Worm (Caenorhabditis elegans): Measurements from ENCODE around the gene C47E8.1.

The C47E8.1 gene

DNA sequence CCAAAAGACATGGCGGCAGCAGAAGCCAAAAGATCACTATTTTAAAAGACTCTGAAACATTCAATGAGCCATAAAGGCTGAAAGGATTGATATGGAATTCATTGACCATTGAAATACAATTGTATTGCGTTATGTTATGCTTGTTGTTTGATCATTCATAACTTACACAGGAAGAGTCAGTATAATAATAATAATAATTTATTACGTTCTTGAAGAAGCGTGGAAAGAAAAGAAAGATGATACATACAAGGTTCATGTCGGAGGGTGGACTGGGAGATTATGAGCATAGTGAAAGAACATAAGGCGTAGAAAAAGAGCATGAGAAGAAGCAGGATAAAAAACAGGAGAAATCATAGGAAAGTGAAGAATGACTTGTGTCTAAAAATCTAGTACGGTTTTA is 25.8 kb upstream of the C47E8.1 start, which contains the start of gene F43D2.7:
Gene F43D2.7 (minus strand): TSS at position 101 of the 400 bp plus-strand sequence.
- no peak for TF ChIP-seq F33H1.4 (GFP tag; IDR thresholded peaks at IDR 0.05)
- no peak for TF ChIP-seq egrh-3 (GFP tag; IDR thresholded peaks at IDR 0.05)
- no peak for TF ChIP-seq atf-7 (tag; optimal IDR thresholded peaks at IDR 0.05)
- TF ChIP-seq Y53F4B.3 (GFP tag; IDR thresholded peaks at IDR 0.05): no peak
- TF ChIP-seq nfya-1 (tag; optimal IDR thresholded peaks at IDR 0.05; ENCODE audit: borderline replicate concordance, insufficient read depth): no peak
- TF ChIP-seq nfyb-1 (GFP tag; IDR thresholded peaks at IDR 0.05): no peak
- no peak for TF ChIP-seq somi-1 (GFP tag; optimal IDR thresholded peaks at IDR 0.05)
- TF ChIP-seq F37B4.10 (GFP tag; IDR thresholded peaks at IDR 0.05): no peak
- no peak for TF ChIP-seq nhr-80 (tag; optimal IDR thresholded peaks at IDR 0.05)
- TF ChIP-seq ztf-25 (GFP tag; IDR thresholded peaks at IDR 0.05): no peak
- no peak for TF ChIP-seq hsf-1 (GFP tag; IDR thresholded peaks at IDR 0.05)
- no peak for TF ChIP-seq Y53G8AR.9 (GFP tag; conservative IDR thresholded peaks at IDR 0.05)
- no peak for TF ChIP-seq ztf-3 (GFP tag; optimal IDR thresholded peaks at IDR 0.05)
- no peak for TF ChIP-seq unc-62 (GFP tag; optimal IDR thresholded peaks at IDR 0.05)
- TF ChIP-seq zim-3 (tag; optimal IDR thresholded peaks at IDR 0.05): no peak
- TF ChIP-seq C17E4.6 (GFP tag; IDR thresholded peaks at IDR 0.05): no peak
- no peak for TF ChIP-seq lag-1 (GFP tag; IDR thresholded peaks at IDR 0.05)
- TF ChIP-seq F23B12.7 (tag; optimal IDR thresholded peaks at IDR 0.05; ENCODE audit: insufficient read depth): no peak
- TF ChIP-seq B0261.1 (tag; optimal IDR thresholded peaks at IDR 0.05): no peak
- TF ChIP-seq sdz-38 (tag; optimal IDR thresholded peaks at IDR 0.05): no peak

- no peak for TF ChIP-seq mxl-1 (tag; optimal IDR thresholded peaks at IDR 0.05)
- TF ChIP-seq nhr-80 (tag; optimal IDR thresholded peaks at IDR 0.05): peak; percentile 89
- 0 out of 2 replicates have a peak, but pooled peaks have one; percentile 13 for TF ChIP-seq cebp-1 (GFP tag; IDR thresholded peaks at IDR 0.05)
- TF ChIP-seq cebp-1 (tag; optimal IDR thresholded peaks at IDR 0.05): peak; percentile 18
- no peak for TF ChIP-seq nfya-1 (tag; optimal IDR thresholded peaks at IDR 0.05; ENCODE audit: borderline replicate concordance, insufficient read depth)
Measured at ce11 chrV:14640769-14641168, 25.1 kb upstream of the C47E8.1 start, which contains the start of gene C54G10.1. Gene C54G10.1 (plus strand): TSS chrV:14641101.

DNA sequence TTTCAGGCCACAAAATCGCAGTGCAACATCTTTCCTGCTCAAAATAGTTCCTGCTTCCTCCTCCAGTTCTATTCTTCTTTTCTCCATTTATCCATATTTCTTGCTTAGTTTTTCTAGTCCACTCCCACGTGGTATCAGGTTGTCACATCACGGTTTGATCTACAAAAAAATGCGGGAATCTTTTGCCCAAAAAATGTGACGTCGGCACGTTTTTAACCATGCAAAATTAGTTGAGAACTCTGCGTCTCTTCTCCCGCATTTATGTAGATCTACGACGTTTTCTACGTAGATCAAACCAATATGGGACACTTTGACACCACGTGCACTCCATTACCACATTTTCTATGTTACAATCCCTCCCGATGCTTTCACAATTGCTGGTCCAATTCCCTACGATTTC is 23.8 kb upstream of the C47E8.1 start:
- TF ChIP-seq attf-5 (GFP tag; optimal IDR thresholded peaks at IDR 0.05) (no peak), madf-6 (GFP tag; IDR thresholded peaks at IDR 0.05) (peak; percentile 78), akir-1 (GFP tag; optimal IDR thresholded peaks at IDR 0.05) (no peak), xnd-1 (tag; optimal IDR thresholded peaks at IDR 0.05) (peak; percentile 21), C06A6.2 (GFP tag; conservative IDR thresholded peaks at IDR 0.05) (no peak), nhr-90 (tag; optimal IDR thresholded peaks at IDR 0.05) (no peak), efl-1 (GFP tag; optimal IDR thresholded peaks at IDR 0.05) (peak; percentile 45), hmg-1.2 (GFP tag; IDR thresholded peaks at IDR 0.05) (0 out of 2 replicates have a peak, but pooled peaks have one; percentile 17), F33H1.4 (GFP tag; IDR thresholded peaks at IDR 0.05) (0 out of 2 replicates have a peak, but pooled peaks have one; percentile 28), madf-8 (GFP tag; conservative IDR thresholded peaks at IDR 0.05) (peak; percentile 54; the same call in 1 of the 2 replicates), somi-1 (GFP tag; optimal IDR thresholded peaks at IDR 0.05) (no peak)

DNA sequence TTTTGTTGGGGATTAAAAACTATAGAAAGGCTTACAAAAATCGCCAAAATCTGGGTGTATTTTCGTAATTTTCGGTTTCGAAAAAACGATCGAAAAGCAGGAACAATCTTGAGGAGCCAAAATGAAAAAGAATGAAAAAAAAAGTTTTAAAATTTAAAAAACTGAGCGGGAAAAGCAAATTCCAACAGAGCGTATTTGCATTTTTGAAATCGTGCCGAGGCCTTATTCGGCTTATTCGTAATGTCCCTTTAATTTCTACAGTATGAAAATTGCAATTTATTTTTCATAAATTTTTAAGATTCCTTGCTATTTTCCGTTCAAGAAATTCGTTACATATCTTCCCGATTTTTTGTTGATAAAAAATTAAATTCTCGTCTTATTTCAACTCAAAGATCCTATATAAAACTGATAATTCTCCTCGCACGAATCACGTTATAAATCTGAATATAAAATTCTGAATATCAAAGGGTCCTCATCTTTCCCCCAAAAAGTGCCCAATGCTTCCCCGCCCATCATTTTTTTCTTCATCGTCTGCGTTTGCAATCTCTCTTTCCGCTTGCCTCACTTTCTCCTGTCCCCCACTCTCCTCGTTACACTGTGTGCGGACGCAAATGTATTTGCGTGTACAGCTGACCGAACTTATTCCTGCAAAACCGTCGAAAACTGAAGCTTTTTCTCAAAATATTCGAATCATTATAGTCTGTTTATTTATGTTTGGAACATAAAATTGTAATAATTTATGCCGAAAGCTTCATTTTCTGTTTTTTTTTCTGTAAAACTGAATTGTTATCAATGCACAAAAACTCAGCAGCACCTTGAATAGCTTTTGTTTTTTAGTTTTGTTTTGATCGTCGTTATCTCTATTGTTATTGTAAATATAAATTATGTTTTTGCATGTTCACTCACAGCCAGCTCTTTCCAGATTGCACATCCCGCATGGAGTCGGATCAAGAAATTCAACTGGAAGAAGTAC is 19.7 kb upstream of the C47E8.1 start, which contains the start of the genes rfc-1 and pmp-3:
Gene rfc-1 (minus strand): TSS at position 163 of the 973 bp plus-strand sequence.
Gene pmp-3 (plus strand): TSS at position 923 of the 973 bp plus-strand sequence.
- TF ChIP-seq snpc-1.1 (tag; optimal IDR thresholded peaks at IDR 0.05; ENCODE audit: insufficient read depth) (peak; percentile 56), rpc-1 (optimal IDR thresholded peaks at IDR 0.05) (no peak), rpc-1 (tag; optimal IDR thresholded peaks at IDR 0.05) (peak; percentile 6), ceh-40 (GFP tag; IDR thresholded peaks at IDR 0.05) (no peak), cebp-2 (GFP tag; IDR thresholded peaks at IDR 0.05) (no peak), T07F8.4 (tag; optimal IDR thresholded peaks at IDR 0.05) (no peak), repo-1 (tag; optimal IDR thresholded peaks at IDR 0.05) (no peak), aptf-2 (GFP tag; conservative IDR thresholded peaks at IDR 0.05) (no peak), pha-4 (tag; optimal IDR thresholded peaks at IDR 0.05) (no peak), nhr-120 (GFP tag; IDR thresholded peaks at IDR 0.05) (no peak), ceh-91 (GFP tag; IDR thresholded peaks at IDR 0.05) (peak; percentile 76), F23B12.7 (tag; optimal IDR thresholded peaks at IDR 0.05; ENCODE audit: insufficient read depth) (peak; percentile 61)

Data from whole organism, young adult.